Worm (Caenorhabditis elegans) whole organism, mixed stage, embryonic: Measurements from ENCODE around the gene M02B7.7.

Experiments used
- M03D4.4 ChIP-seq: sonication (generic microtip); optimal IDR thresholded peaks from 2 replicates; lab custom pipeline; 2017; ENCODE audit warnings: mild to moderate bottlenecking, missing genetic modification characterization, missing compliant biosample characterization
- bed-3 ChIP-seq: fragments of 200-800 bp; sonication (Bioruptor generic); optimal IDR thresholded peaks from 3 replicates; lab custom pipeline; 2018; ENCODE audit warnings: mild to moderate bottlenecking, missing genetic modification characterization, moderate library complexity, missing compliant biosample characterization
- blmp-1 ChIP-seq: fragments of 150-350 bp; optimal IDR thresholded peaks from 2 replicates; lab custom pipeline; 2014; ENCODE audit warnings: missing biosample characterization, missing genetic modification characterization
- ceh-39 ChIP-seq: fragments of 150-350 bp; optimal IDR thresholded peaks from 2 replicates; lab custom pipeline; 2014; ENCODE audit warnings: missing biosample characterization, missing genetic modification characterization
- ceh-43 ChIP-seq: fragments of 200-800 bp; sonication (Bioruptor generic); optimal IDR thresholded peaks from 2 replicates; lab custom pipeline; 2018; ENCODE audit warnings: mild to moderate bottlenecking, missing genetic modification characterization, moderate library complexity, missing compliant biosample characterization
- ceh-83 ChIP-seq: fragments of 200-800 bp; sonication (Bioruptor generic); optimal IDR thresholded peaks from 2 replicates; lab custom pipeline; 2018; ENCODE audit warnings: mild to moderate bottlenecking, missing genetic modification characterization, missing compliant biosample characterization
- ces-1 ChIP-seq: fragments of 150-350 bp; optimal IDR thresholded peaks from 2 replicates; lab custom pipeline; 2014; ENCODE audit warnings: missing biosample characterization, missing genetic modification reagents, missing genetic modification characterization
- cnd-1 ChIP-seq: fragments of 200-800 bp; sonication (Bioruptor generic); optimal IDR thresholded peaks from 2 replicates; lab custom pipeline; 2018; ENCODE audit warnings: mild to moderate bottlenecking, missing genetic modification characterization, missing compliant biosample characterization
- drap-1 ChIP-seq: fragments of 200-800 bp; sonication (Bioruptor generic); optimal IDR thresholded peaks from 3 replicates; lab custom pipeline; 2018; ENCODE audit warnings: mild to moderate bottlenecking, missing genetic modification characterization, missing compliant biosample characterization
- elt-3 ChIP-seq: fragments of 150-350 bp; optimal IDR thresholded peaks from 2 replicates; lab custom pipeline; 2014; ENCODE audit warnings: missing biosample characterization, missing genetic modification characterization
- flh-1 ChIP-seq: fragments of 200-800 bp; sonication (Bioruptor generic); optimal IDR thresholded peaks from 2 replicates; lab custom pipeline; 2018; ENCODE audit warnings: mild to moderate bottlenecking, missing genetic modification characterization, moderate library complexity, missing compliant biosample characterization
- ham-2 ChIP-seq: fragments of 200-800 bp; sonication (Bioruptor generic); optimal IDR thresholded peaks from 2 replicates; lab custom pipeline; 2018; ENCODE audit warnings: mild to moderate bottlenecking, missing genetic modification characterization, missing compliant biosample characterization
- hlh-1 ChIP-seq: fragments of 150-350 bp; optimal IDR thresholded peaks from 2 replicates; lab custom pipeline; 2014; ENCODE audit warnings: missing biosample characterization, missing genetic modification reagents, missing genetic modification characterization
- lin-32 ChIP-seq: fragments of 200-800 bp; sonication (Bioruptor generic); optimal IDR thresholded peaks from 2 replicates; lab custom pipeline; 2018; ENCODE audit warnings: mild to moderate bottlenecking, missing genetic modification characterization, missing compliant biosample characterization
- lsy-2 ChIP-seq: fragments of 150-350 bp; optimal IDR thresholded peaks from 2 replicates; lab custom pipeline; 2014; ENCODE audit warnings: missing biosample characterization, missing genetic modification characterization
- mab-5 ChIP-seq: fragments of 150-350 bp; optimal IDR thresholded peaks from 2 replicates; lab custom pipeline; 2014; ENCODE audit warnings: missing biosample characterization, missing genetic modification characterization
- mep-1 ChIP-seq: fragments of 150-350 bp; optimal IDR thresholded peaks from 2 replicates; lab custom pipeline; 2017; ENCODE audit warnings: missing biosample characterization, missing genetic modification reagents, missing genetic modification characterization, inconsistent platforms
- mls-2 ChIP-seq: sonication (generic microtip); optimal IDR thresholded peaks from 2 replicates; lab custom pipeline; 2016; ENCODE audit warnings: mild to moderate bottlenecking, missing genetic modification characterization, moderate library complexity, missing compliant biosample characterization
- nhr-12 ChIP-seq: fragments of 150-350 bp; optimal IDR thresholded peaks from 2 replicates; lab custom pipeline; 2014; ENCODE audit warnings: missing biosample characterization, missing genetic modification characterization
- nhr-2 ChIP-seq: fragments of 150-350 bp; optimal IDR thresholded peaks from 2 replicates; lab custom pipeline; 2014; ENCODE audit warnings: missing biosample characterization, missing genetic modification characterization
- nhr-28 ChIP-seq: fragments of 150-350 bp; optimal IDR thresholded peaks from 2 replicates; lab custom pipeline; 2014; ENCODE audit warnings: missing biosample characterization, missing genetic modification characterization
- nhr-76 ChIP-seq: sonication (generic microtip); optimal IDR thresholded peaks from 2 replicates; lab custom pipeline; 2017; ENCODE audit warnings: missing biosample characterization, missing genetic modification characterization
- pha-4 ChIP-seq: fragments of 150-350 bp; optimal IDR thresholded peaks from 2 replicates; lab custom pipeline; 2018; ENCODE audit warnings: missing biosample characterization, missing genetic modification reagents, missing genetic modification characterization
- tbx-8 ChIP-seq: fragments of 200-800 bp; sonication (Bioruptor generic); optimal IDR thresholded peaks from 2 replicates; lab custom pipeline; 2018; ENCODE audit warnings: mild to moderate bottlenecking, missing genetic modification characterization, moderate library complexity, missing compliant biosample characterization
- unc-39 ChIP-seq: fragments of 150-350 bp; optimal IDR thresholded peaks from 2 replicates; lab custom pipeline; 2014; ENCODE audit warnings: missing biosample characterization, missing genetic modification characterization
- unc-62 ChIP-seq: fragments of 150-350 bp; optimal IDR thresholded peaks from 2 replicates; lab custom pipeline; 2014; ENCODE audit warnings: missing biosample characterization, missing genetic modification reagents, missing genetic modification characterization
- zip-8 ChIP-seq: fragments of 150-350 bp; optimal IDR thresholded peaks from 2 replicates; lab custom pipeline; 2014; ENCODE audit warnings: missing biosample characterization, missing genetic modification characterization
- ztf-11 ChIP-seq: fragments of 150-350 bp; optimal IDR thresholded peaks from 2 replicates; lab custom pipeline; 2014; ENCODE audit warnings: missing biosample characterization, missing genetic modification characterization

The M02B7.7 gene

DNA sequence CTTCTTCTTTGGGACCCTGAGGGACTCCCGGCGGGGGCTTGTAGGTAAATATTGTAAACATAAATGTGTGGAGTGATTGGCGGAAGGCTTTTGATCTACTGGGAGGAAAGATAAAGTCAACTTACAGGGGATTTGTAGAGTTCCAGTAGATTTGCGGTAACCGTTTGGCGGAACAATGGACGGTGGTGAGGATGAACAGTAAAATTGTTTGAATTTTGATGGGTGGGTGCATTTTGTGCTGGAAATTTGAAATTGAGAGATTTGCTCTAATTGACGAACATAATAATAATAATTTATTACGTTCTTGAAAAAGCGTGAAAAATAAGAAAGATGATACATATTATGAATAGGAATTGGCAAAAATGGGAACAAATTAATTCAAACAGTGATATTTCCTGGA is 40.4 kb downstream of the M02B7.7 start, which contains the start of gene vab-2:
Gene vab-2 (minus strand): TSS at position 238 of the 400 bp plus-strand sequence.
- no peak for TF ChIP-seq elt-3 (tag; lab: Kevin White, UChicago)
- peak; percentile 14 for TF ChIP-seq mep-1
- peak; percentile 55 for TF ChIP-seq ceh-83
- no peak for TF ChIP-seq nhr-28 (tag; lab: Kevin White, UChicago)

DNA sequence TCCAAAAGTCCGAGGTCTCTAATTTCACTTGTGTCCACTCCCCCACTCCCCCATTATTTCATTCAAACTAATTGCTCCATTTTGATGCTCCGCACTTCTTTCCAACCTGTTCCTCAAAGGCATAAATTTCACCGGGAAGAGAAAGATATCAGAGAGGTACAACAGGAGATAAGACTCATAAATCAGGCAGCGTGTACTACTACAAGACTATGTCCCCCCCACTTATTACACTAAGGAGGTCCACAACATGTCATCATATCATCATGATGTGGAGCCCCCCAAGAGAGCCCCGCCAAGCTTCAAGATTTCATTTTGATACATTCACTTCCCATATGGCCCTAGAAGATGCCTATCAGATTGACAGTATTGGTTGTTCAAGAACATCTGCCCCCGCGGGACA is 41.5 kb downstream of the M02B7.7 start:
- TF ChIP-seq mab-5 (peak; percentile 82), bed-3 (no peak), flh-1 (GFP tag; lab: Kevin White, UChicago) (no peak), unc-62 (GFP tag; lab: Kevin White, UChicago) (peak; percentile 86), nhr-28 (tag; lab: Kevin White, UChicago) (no peak), ztf-11 (tag; lab: Kevin White, UChicago) (no peak), nhr-2 (tag; lab: Kevin White, UChicago) (no peak), M03D4.4 (tag; lab: Kevin White, UChicago) (no peak), cnd-1 (peak; percentile 22), elt-3 (tag; lab: Kevin White, UChicago) (no peak), pha-4 (no peak), ham-2 (GFP tag; lab: Kevin White, UChicago) (no peak), mep-1 (no peak), unc-39 (tag; lab: Kevin White, UChicago) (no peak), ceh-43 (GFP tag; lab: Kevin White, UChicago) (no peak), ces-1 (GFP tag; lab: Kevin White, UChicago) (no peak), nhr-76 (tag; lab: Kevin White, UChicago) (no peak), lsy-2 (tag; lab: Kevin White, UChicago) (no peak), ceh-83 (no peak)
- TF ChIP-seq, all 35 proteins: peak for 3

DNA sequence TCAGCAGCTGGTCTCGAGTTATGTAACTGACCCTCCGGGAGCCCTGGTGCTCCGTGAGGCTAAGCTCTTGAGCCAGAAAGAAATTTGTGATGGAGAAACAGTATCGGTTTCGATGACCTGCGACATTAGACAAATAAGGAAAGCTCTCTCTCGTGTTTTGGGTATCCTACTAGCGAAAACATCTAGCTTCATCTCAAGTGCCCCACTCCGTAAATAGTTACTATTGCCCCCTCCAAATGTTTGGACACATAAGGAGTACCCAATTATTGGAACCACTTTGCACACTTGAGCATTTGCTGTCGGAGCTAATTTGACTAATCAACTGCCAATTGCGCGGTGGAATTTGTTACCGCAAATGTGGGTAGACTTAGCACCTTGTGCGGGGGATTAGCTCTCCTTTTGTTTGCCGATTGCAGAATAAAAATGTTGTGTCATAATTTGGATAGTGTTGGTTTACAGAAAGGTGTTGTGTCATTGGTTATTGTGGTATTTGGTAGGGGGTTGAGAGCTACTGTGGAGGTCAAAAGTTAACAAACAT is 42.9 kb downstream of the M02B7.7 start:
- no peak for TF ChIP-seq tbx-8
- TF ChIP-seq ceh-39: no peak
- no peak for TF ChIP-seq mls-2 (tag; lab: Kevin White, UChicago)
- TF ChIP-seq blmp-1 (tag; lab: Kevin White, UChicago): no peak
- TF ChIP-seq nhr-2 (tag; lab: Kevin White, UChicago): peak; percentile 88
- TF ChIP-seq zip-8: peak; percentile 42
- TF ChIP-seq pha-4: no peak
- TF ChIP-seq cnd-1: no peak
- peak; percentile 71 for TF ChIP-seq ces-1 (GFP tag; lab: Kevin White, UChicago)
- TF ChIP-seq nhr-76 (tag; lab: Kevin White, UChicago): no peak
- TF ChIP-seq lin-32 (GFP tag; lab: Kevin White, UChicago): no peak
- TF ChIP-seq nhr-12 (tag; lab: Kevin White, UChicago): no peak
- TF ChIP-seq lsy-2 (tag; lab: Kevin White, UChicago): no peak
- TF ChIP-seq ztf-11 (tag; lab: Kevin White, UChicago): peak; percentile 3
- TF ChIP-seq hlh-1 (tag; lab: Kevin White, UChicago): no peak
- no peak for TF ChIP-seq mab-5

DNA sequence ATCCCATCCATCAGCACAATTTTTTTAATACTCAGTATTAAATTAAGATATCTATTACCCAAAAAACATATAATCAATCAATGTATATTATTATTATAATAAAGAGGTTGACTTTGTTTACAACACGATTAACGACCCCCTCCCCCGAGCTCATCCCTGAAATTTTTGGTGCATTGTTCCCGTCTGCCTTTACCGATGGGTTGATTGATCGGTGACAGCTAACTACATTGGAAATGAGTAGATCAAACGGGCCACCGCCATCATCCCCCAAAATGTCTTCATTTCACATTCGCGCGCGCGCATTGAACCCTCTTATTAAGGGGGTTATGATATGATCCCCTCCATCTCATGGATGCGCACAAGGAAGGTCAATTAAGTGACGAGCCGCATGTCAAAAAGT is 47.2 kb downstream of the M02B7.7 start:
- TF ChIP-seq drap-1 (GFP tag; lab: Kevin White, UChicago) (no peak), unc-62 (GFP tag; lab: Kevin White, UChicago) (peak; percentile 74), nhr-28 (tag; lab: Kevin White, UChicago) (no peak), flh-1 (GFP tag; lab: Kevin White, UChicago) (no peak)
